Worm (Caenorhabditis elegans) whole organism, midembryonic: ENCODE results near the gene hmg-12.

Experiments used
- T22C8.4 ChIP-seq: fragments of 200-800 bp; sonication (Bioruptor generic); IDR thresholded peaks from 2 replicates; pipeline ENCODE4 v1.3.6; 2022; ENCODE audit warnings: missing genetic modification characterization, missing compliant biosample characterization
- cog-1 ChIP-seq: sonication (generic microtip); optimal IDR thresholded peaks from 2 replicates; lab custom pipeline; 2016; ENCODE audit warnings: missing genetic modification characterization, missing compliant biosample characterization
- flt-1 ChIP-seq: fragments of 200-800 bp; sonication (Bioruptor generic); IDR thresholded peaks from 2 replicates; pipeline ENCODE4 v1.3.6; 2022; ENCODE audit warnings: missing genetic modification characterization, missing compliant biosample characterization
- klf-2 ChIP-seq: fragments of 200-800 bp; sonication (Bioruptor generic); conservative IDR thresholded peaks from 2 replicates; pipeline ENCODE4 v1.3.6; 2022; ENCODE audit warnings: missing genetic modification reagents, missing genetic modification characterization, missing compliant biosample characterization
- med-1 ChIP-seq: sonication (generic microtip); optimal IDR thresholded peaks from 2 replicates; lab custom pipeline; 2017; ENCODE audit warnings: missing genetic modification characterization, mild to moderate bottlenecking, missing compliant biosample characterization, antibody characterized with exemption, missing genetic modification reagents; ENCODE audit not compliant: insufficient read depth
- ref-1 ChIP-seq: fragments of 200-800 bp; sonication (Bioruptor generic); conservative IDR thresholded peaks from 2 replicates; pipeline ENCODE4 v1.3.6; 2022; ENCODE audit warnings: missing genetic modification reagents, missing genetic modification characterization, missing compliant biosample characterization
- tab-1 ChIP-seq: fragments of 200-800 bp; sonication (Bioruptor generic); IDR thresholded peaks from 2 replicates; pipeline ENCODE4 v1.3.6; 2022; ENCODE audit warnings: missing genetic modification characterization, missing compliant biosample characterization
- ztf-23 ChIP-seq: fragments of 200-800 bp; sonication (Bioruptor generic); IDR thresholded peaks from 2 replicates; pipeline ENCODE4 v1.3.6; 2022; ENCODE audit warnings: missing genetic modification reagents, missing genetic modification characterization, missing compliant biosample characterization
- ztf-29 ChIP-seq: fragments of 200-800 bp; sonication (Bioruptor generic); IDR thresholded peaks from 2 replicates; pipeline ENCODE4 v1.3.6; 2022; ENCODE audit warnings: missing genetic modification reagents, missing genetic modification characterization, missing compliant biosample characterization

hmg-12 gene

DNA sequence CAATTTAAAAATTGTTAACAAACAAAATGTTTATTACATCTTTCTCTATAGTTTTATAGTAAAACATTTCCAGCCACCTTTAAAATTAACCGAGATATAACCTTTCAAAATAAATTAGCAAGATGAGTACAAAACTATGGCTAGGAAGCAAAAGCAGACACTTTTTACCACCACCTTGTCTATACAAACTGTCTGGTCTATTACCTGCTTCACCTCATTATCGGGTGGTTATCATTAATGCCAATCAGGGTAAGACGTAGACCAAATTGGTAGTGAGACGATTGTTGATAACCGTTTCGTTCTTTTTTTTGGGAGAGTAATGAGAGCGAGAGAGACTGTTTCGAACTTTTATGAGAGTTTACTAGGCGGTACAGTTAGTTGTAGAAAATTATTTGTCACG is 20.1 kb downstream of the hmg-12 start:
- TF ChIP-seq med-1 (GFP tag; lab: Kevin White, UChicago) = no peak
- no peak for TF ChIP-seq flt-1
- no peak for TF ChIP-seq ref-1 (GFP tag; lab: Robert Waterston, UW)
- TF ChIP-seq tab-1 (GFP tag; lab: Robert Waterston, UW) = no peak
- no peak for TF ChIP-seq ztf-29
- TF ChIP-seq klf-2 (GFP tag; lab: Robert Waterston, UW) = no peak
- TF ChIP-seq ztf-23 (GFP tag; lab: Robert Waterston, UW) = no peak
- no peak for TF ChIP-seq T22C8.4
- no peak for TF ChIP-seq cog-1 (tag; lab: Kevin White, UChicago)

- no peak for TF ChIP-seq ztf-23 (GFP tag; lab: Robert Waterston, UW)
These were observed 32.1 kb downstream of the hmg-12 start, which contains the start of gene W03C9.8 for ce11 chrII:11948459-11948858. W03C9.8 (plus strand) TSS chrII:11948759.

DNA sequence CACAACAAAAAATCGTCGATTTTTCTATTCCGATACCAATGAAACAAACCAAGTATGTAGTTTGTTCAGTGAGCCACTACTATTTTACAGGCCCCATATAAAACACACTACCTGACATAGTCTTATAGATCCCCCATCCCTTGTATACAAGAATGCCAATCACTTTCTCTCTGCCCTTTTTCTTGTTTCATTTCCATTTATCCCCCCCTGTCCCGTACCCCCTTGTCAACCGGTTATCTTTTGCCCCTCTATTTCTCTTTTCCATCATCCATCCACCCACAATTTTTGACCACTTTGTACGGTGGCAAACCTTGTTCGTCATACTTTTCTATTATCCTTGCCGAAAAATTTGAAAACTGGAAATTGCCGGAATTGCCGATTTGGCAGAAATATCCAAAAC is 36.6 kb downstream of the hmg-12 start:
- TF ChIP-seq ref-1 (GFP tag; lab: Robert Waterston, UW) (no peak), flt-1 (no peak), med-1 (GFP tag; lab: Kevin White, UChicago) (no peak), T22C8.4 (no peak), ztf-29 (no peak), cog-1 (tag; lab: Kevin White, UChicago) (no peak), ztf-23 (GFP tag; lab: Robert Waterston, UW) (no peak), tab-1 (GFP tag; lab: Robert Waterston, UW) (no peak)

- TF ChIP-seq klf-2 (GFP tag; lab: Robert Waterston, UW) = no peak
- no peak for TF ChIP-seq T22C8.4
- no peak for TF ChIP-seq cog-1 (tag; lab: Kevin White, UChicago)
- no peak for TF ChIP-seq tab-1 (GFP tag; lab: Robert Waterston, UW)
- TF ChIP-seq ztf-29 = no peak
- no peak for TF ChIP-seq ztf-23 (GFP tag; lab: Robert Waterston, UW)
- no peak for TF ChIP-seq flt-1
- no peak for TF ChIP-seq med-1 (GFP tag; lab: Kevin White, UChicago)
- no peak for TF ChIP-seq ref-1 (GFP tag; lab: Robert Waterston, UW)
These were observed 37.9 kb downstream of the hmg-12 start, which contains the start of gene W03C9.6 for ce11 chrII:11954208-11954607. W03C9.6 (plus strand) TSS chrII:11954508.

DNA sequence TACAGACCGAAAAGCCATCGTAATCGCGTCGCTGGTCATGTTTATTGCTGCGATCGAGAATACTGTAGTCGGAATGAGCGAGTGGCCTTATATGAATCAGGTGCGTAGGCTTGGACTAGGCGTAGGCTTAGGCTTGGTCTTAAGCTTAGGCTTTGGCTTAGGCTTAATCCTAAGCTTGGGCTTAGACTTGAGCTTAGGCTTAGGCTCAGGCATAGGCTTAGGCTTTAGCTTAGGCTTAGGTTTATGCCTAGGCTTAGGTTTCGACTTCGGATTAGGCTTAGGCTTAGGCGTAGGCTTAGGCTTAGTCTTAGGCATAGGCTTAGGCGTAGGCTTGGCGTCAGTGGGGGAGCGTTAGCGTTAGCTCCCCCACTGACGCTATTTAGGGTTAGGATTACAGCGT is 38.5 kb downstream of the hmg-12 start:
- TF ChIP-seq med-1 (GFP tag; lab: Kevin White, UChicago) (no peak), ztf-29 (peak; percentile 21; the same call in 1 of the 2 replicates), cog-1 (tag; lab: Kevin White, UChicago) (no peak), tab-1 (GFP tag; lab: Robert Waterston, UW) (no peak)

ce11 chrII:11958793-11959574 is 42.7 kb downstream of the hmg-12 start:
- TF ChIP-seq ztf-29 (peak; percentile 62; the same call in 1 of the 2 replicates), cog-1 (tag; lab: Kevin White, UChicago) (peak; percentile 75), T22C8.4 (no peak; the same call in 1 of the 2 replicates), ztf-23 (GFP tag; lab: Robert Waterston, UW) (peak; percentile 74), tab-1 (GFP tag; lab: Robert Waterston, UW) (no peak), ref-1 (GFP tag; lab: Robert Waterston, UW) (peak; percentile 60), flt-1 (peak; percentile 84), klf-2 (GFP tag; lab: Robert Waterston, UW) (no peak), med-1 (GFP tag; lab: Kevin White, UChicago) (no peak)

DNA sequence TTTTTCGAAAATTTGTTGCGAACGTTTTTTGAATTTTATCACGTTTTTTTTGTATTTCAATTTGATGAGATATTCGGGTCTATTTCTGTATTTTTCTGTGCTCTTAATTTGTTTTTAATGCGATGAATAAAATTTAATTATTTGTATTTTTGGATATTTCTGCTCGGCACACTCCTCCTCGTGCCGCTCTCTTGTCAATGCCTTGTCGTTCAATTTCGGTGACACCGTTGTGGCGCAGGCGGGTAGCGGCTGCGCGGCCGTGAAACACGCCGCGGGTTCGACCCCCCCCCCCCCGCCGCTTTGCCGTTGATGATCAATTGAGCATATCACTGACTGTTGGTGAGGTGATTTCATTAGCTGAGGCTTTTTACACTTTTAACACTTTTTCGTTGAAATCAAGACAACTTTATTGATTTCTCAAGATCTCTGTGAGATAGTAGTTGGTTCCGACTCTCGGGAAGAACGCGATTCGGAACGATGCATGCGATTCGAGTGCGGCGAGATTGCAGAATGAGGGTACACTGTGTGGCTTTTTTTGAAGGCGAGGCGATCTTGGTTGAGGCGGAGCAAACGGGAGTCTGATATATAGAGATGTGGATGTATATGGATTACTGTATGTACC is 44.4 kb downstream of the hmg-12 start:
- TF ChIP-seq T22C8.4 (peak; percentile 99), cog-1 (tag; lab: Kevin White, UChicago) (peak; percentile 100), klf-2 (GFP tag; lab: Robert Waterston, UW) (peak; percentile 100), ztf-23 (GFP tag; lab: Robert Waterston, UW) (peak; percentile 99), ref-1 (GFP tag; lab: Robert Waterston, UW) (peak; percentile 99), tab-1 (GFP tag; lab: Robert Waterston, UW) (peak; percentile 100), med-1 (GFP tag; lab: Kevin White, UChicago) (peak; percentile 95), flt-1 (peak; percentile 100), ztf-29 (peak; percentile 100)

DNA sequence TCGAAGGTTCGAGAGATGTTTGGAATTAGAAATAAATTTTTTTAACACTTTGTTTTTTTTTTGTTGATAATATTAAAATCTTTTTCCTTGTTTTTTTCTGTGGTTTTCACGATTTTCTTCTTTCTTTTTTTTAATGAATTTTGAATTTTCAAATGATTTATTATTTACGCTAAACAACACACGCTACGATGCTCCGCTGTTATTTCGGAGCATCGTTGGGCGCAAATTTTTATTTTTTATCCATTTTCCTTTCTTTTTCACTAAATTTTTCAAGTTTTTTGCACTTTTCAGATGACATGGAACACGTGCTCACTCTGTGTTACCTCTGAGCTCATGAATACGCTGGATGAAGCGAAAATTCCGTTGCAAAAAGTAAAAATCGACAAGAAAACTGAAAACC is 45.8 kb downstream of the hmg-12 start, which contains the start of the genes W03C9.1 and W03C9.2:
TSS of gene W03C9.1 (minus strand) at position 46 of the 400 bp plus-strand sequence.
TSS of gene W03C9.2 (plus strand) at position 286 of the 400 bp plus-strand sequence.
- TF ChIP-seq T22C8.4 = no peak
- TF ChIP-seq ref-1 (GFP tag; lab: Robert Waterston, UW) = no peak
- TF ChIP-seq ztf-23 (GFP tag; lab: Robert Waterston, UW) = no peak
- no peak for TF ChIP-seq klf-2 (GFP tag; lab: Robert Waterston, UW)
- TF ChIP-seq ztf-29 = no peak
- no peak for TF ChIP-seq med-1 (GFP tag; lab: Kevin White, UChicago)
- no peak for TF ChIP-seq flt-1
- TF ChIP-seq cog-1 (tag; lab: Kevin White, UChicago) = no peak
- no peak for TF ChIP-seq tab-1 (GFP tag; lab: Robert Waterston, UW)

ce11 chrII:11963132-11963630 is 46.9 kb downstream of the hmg-12 start:
- TF ChIP-seq cog-1 (tag; lab: Kevin White, UChicago) = no peak
- no peak for TF ChIP-seq med-1 (GFP tag; lab: Kevin White, UChicago)
- TF ChIP-seq tab-1 (GFP tag; lab: Robert Waterston, UW) = no peak
- no peak for TF ChIP-seq T22C8.4
- TF ChIP-seq klf-2 (GFP tag; lab: Robert Waterston, UW) = no peak
- no peak for TF ChIP-seq ztf-29
- TF ChIP-seq flt-1 = no peak
- no peak for TF ChIP-seq ref-1 (GFP tag; lab: Robert Waterston, UW)
- TF ChIP-seq ztf-23 (GFP tag; lab: Robert Waterston, UW) = no peak
